Worm (Caenorhabditis elegans): ENCODE results near the gene lips-3.

DNA sequence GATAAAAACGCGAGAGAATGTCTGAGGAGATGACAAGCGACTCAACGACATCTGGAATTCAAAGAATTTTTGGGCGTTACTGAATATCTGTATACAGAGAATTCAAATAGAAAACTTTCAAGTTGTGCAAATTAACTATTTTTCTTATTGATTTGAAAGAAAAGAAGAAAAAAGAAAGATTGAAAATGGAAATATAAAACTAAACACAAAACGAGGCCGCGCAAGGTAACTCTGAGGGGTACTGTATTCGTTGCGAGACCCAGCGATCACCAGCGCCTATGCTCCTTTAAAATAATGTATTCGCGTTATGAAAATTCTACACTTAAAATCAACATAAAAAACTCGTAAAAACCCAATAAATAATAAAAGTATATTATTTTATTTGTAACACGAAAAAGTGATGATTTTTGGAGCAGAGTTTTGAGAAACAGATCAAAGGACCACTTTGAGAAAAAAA lies 20.5 kb upstream of the lips-3 start, which contains the start of gene asb-1:
- TF ChIP-seq F13C5.2 (tag; optimal IDR thresholded peaks at IDR 0.05), result no peak
- TF ChIP-seq sea-1 (GFP tag; conservative IDR thresholded peaks at IDR 0.05), result no peak
- no peak for TF ChIP-seq ama-1 (optimal IDR thresholded peaks at IDR 0.05)
- TF ChIP-seq flt-1 (GFP tag; IDR thresholded peaks at IDR 0.05), result no peak
